Fruit fly (Drosophila melanogaster): ENCODE measurements around the gene Cph.

- TF ChIP-seq fru (GFP tag; optimal IDR thresholded peaks at IDR 0.05), result peak; percentile 42
- peak in 1 of 2 experiments; percentile 66 for TF ChIP-seq foxo (GFP tag; optimal IDR thresholded peaks at IDR 0.05)
- peak; percentile 70 for TF ChIP-seq Myc (optimal IDR thresholded peaks at IDR 0.05)
- no peak for TF ChIP-seq Mio (GFP tag; optimal IDR thresholded peaks at IDR 0.05)
- no peak for TF ChIP-seq Dif (GFP tag; optimal IDR thresholded peaks at IDR 0.05; ENCODE audit: partially characterized antibody)
- TF ChIP-seq ey (GFP tag; optimal IDR thresholded peaks at IDR 0.05), result peak; percentile 30
Observed at dm6 chrX:7241985-7242627, 104.6 kb downstream of the Cph start.
